Worm (Caenorhabditis elegans) whole organism, mixed stage, embryonic: ENCODE data around the gene mdmh-35.

Experiments
- blmp-1 ChIP-seq: fragments of 150-350 bp; optimal IDR thresholded peaks from 2 replicates; lab custom pipeline; 2014; ENCODE audit warnings: missing biosample characterization, missing genetic modification characterization
- elt-3 ChIP-seq: fragments of 150-350 bp; optimal IDR thresholded peaks from 2 replicates; lab custom pipeline; 2014; ENCODE audit warnings: missing biosample characterization, missing genetic modification characterization
- lin-13 ChIP-seq: fragments of 150-350 bp; optimal IDR thresholded peaks from 2 replicates; lab custom pipeline; 2014; ENCODE audit warnings: missing biosample characterization, missing genetic modification characterization
- nhr-12 ChIP-seq: fragments of 150-350 bp; optimal IDR thresholded peaks from 2 replicates; lab custom pipeline; 2014; ENCODE audit warnings: missing biosample characterization, missing genetic modification characterization
- nhr-237 ChIP-seq: fragments of 150-350 bp; optimal IDR thresholded peaks from 2 replicates; lab custom pipeline; 2014; ENCODE audit warnings: missing biosample characterization, missing genetic modification characterization
- snpc-4 ChIP-seq: fragments of 150-350 bp; optimal IDR thresholded peaks from 2 replicates; lab custom pipeline; 2014; ENCODE audit warnings: missing biosample characterization, missing genetic modification characterization
- sptf-1 ChIP-seq: sonication (generic microtip); optimal IDR thresholded peaks from 2 replicates; lab custom pipeline; 2017; ENCODE audit warnings: mild to moderate bottlenecking, missing genetic modification characterization, moderate library complexity, missing compliant biosample characterization
- unc-62 ChIP-seq: fragments of 150-350 bp; optimal IDR thresholded peaks from 2 replicates; lab custom pipeline; 2014; ENCODE audit warnings: missing biosample characterization, missing genetic modification reagents, missing genetic modification characterization

DNA sequence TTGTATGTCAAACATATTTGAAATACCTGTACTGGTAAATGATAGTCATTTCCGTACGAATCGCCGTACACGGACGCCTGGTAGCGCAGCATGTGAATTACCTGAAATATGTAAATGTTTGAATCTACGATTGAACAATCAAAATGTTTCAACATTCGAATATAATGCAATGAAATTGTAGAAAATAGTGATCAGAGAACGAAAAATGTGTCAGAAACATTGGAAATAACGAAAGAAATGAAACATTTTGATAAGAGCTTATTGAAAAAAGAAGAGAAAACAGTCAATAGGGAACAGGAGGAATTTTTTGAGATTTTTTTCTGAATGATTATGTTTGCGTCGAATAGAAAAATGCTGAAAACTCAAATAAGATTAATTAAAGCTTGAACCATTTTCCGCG is 14.5 kb upstream of the mdmh-35 start, which contains the start of gene ztf-17:
- TF ChIP-seq unc-62 (GFP tag; lab: Kevin White, UChicago), result no peak
- no peak for TF ChIP-seq nhr-237 (tag; lab: Kevin White, UChicago)
- TF ChIP-seq sptf-1 (tag; lab: Kevin White, UChicago), result no peak
- TF ChIP-seq lin-13 (tag; lab: Kevin White, UChicago), result no peak
- no peak for TF ChIP-seq elt-3 (tag; lab: Kevin White, UChicago)
- TF ChIP-seq blmp-1 (tag; lab: Kevin White, UChicago), result no peak
- TF ChIP-seq nhr-12 (tag; lab: Kevin White, UChicago), result no peak
- no peak for TF ChIP-seq snpc-4
